Worm (Caenorhabditis elegans) whole organism, L4/young adult: ENCODE results near the gene lron-1.

ENCODE experiments used
- dao-5 ChIP-seq: sonication (generic microtip); optimal IDR thresholded peaks from 2 replicates; lab custom pipeline; 2016; ENCODE audit warnings: missing genotype, missing genetic modification characterization, moderate library complexity, missing compliant biosample characterization
- him-1 ChIP-seq: sonication (generic microtip); optimal IDR thresholded peaks from 2 replicates; lab custom pipeline; 2016; ENCODE audit warnings: missing genotype, missing genetic modification reagents, missing genetic modification characterization, missing compliant biosample characterization

DNA sequence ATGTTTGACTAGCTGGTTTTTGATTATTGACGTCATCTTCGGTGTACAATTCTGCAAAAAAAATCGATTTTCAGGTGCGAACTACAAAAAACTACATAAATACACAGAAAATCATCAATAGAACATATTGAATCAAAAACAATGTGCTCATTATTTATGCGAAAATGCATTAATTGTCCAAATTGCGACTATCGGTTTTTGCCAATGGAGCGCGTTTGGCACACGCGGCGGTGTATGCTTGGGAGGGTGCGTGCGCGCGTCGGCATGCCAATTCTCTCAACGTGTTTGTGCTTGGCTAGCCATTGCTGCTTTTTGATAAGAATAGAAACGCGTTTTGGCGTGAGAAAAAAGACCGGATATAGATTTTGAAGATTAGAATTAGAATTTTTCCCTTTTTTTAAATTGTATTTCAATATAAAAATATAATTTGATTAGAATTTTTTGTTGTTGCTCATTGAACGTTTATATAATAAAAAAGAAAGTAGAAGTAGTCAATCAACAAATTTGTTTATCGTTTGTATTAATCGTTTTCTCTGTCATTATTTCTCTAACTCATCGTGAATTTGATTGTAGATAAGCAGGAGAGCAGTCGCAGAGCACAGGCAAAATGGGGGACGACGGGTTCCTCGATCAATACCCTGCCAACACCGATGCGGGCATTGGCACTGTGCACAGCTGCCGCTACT is 16.7 kb downstream of the lron-1 start, which contains the start of the genes C44H4.4 and tap-1:
- TF ChIP-seq him-1 (tag; lab: Kevin White, UChicago) (no peak), dao-5 (tag; lab: Kevin White, UChicago) (no peak)
